Worm (Caenorhabditis elegans) whole organism, young adult: Measurements from ENCODE around the gene cah-2.
"Not testable (repeated sequence)": the region's sequence is repeated elsewhere in the genome, so short reads cannot be mapped to it uniquely, and the experiment has no call there.

ENCODE experiments used
- B0035.1 ChIP-seq: sonication (generic microtip); optimal IDR thresholded peaks from 2 replicates; lab custom pipeline; 2016; ENCODE audit warnings: missing genetic modification characterization, mild to moderate bottlenecking, missing compliant biosample characterization, missing genotype, missing genetic modification reagents
- F10E7.11 ChIP-seq: sonication (generic microtip); optimal IDR thresholded peaks from 2 replicates; lab custom pipeline; 2017; ENCODE audit warnings: mild to moderate bottlenecking, missing genetic modification characterization, moderate library complexity, missing compliant biosample characterization
- F37B4.10 ChIP-seq: fragments of 200-800 bp; sonication (Bioruptor generic); IDR thresholded peaks from 2 replicates; pipeline ENCODE4 v1.3.6; 2022; ENCODE audit warnings: missing genetic modification characterization, missing compliant biosample characterization
- F55B11.4 ChIP-seq: sonication (generic microtip); optimal IDR thresholded peaks from 2 replicates; lab custom pipeline; 2016; ENCODE audit warnings: missing compliant biosample characterization, missing genetic modification characterization, borderline replicate concordance; ENCODE audit not compliant: insufficient read depth
- K11D2.4 ChIP-seq: fragments of 200-800 bp; sonication (Bioruptor generic); IDR thresholded peaks from 2 replicates; pipeline ENCODE4 v1.3.6; 2022; ENCODE audit warnings: missing genetic modification reagents, missing genetic modification characterization, missing compliant biosample characterization
- Y53G8AR.9 ChIP-seq: fragments of 200-800 bp; sonication (Bioruptor generic); conservative IDR thresholded peaks from 2 replicates; pipeline ENCODE4 v1.3.6; 2022; ENCODE audit warnings: missing genetic modification reagents, missing genetic modification characterization, missing compliant biosample characterization
- Y56A3A.18 ChIP-seq: fragments of 200-800 bp; sonication (Bioruptor generic); IDR thresholded peaks from 2 replicates; pipeline ENCODE4 v1.3.6; 2022; ENCODE audit warnings: missing genetic modification reagents, missing genetic modification characterization, missing compliant biosample characterization
- Y79H2A.3 ChIP-seq: fragments of 200-800 bp; sonication (Bioruptor generic); conservative IDR thresholded peaks from 2 replicates; pipeline ENCODE4 v1.3.6; 2022; ENCODE audit warnings: missing genetic modification reagents, missing genetic modification characterization, missing compliant biosample characterization
- Y95B8A.8 ChIP-seq: fragments of 200-800 bp; sonication (Bioruptor generic); IDR thresholded peaks from 2 replicates; pipeline ENCODE4 v1.3.6; 2022; ENCODE audit warnings: missing genetic modification reagents, missing genetic modification characterization, missing compliant biosample characterization
- ZK185.1 ChIP-seq: sonication (generic microtip); optimal IDR thresholded peaks from 2 replicates; lab custom pipeline; 2016; ENCODE audit warnings: mild to moderate bottlenecking, missing genetic modification characterization, missing compliant biosample characterization; ENCODE audit not compliant: poor library complexity, severe bottlenecking
- ama-1 ChIP-seq, 3 experiments: fragments of 150-350 bp in 1 of 3; sonication (generic microtip) in 2 of 3; optimal IDR thresholded peaks; 2 replicates each; lab custom pipeline; 2014 to 2018; ENCODE audit warnings: missing biosample characterization in 2 of 3, missing genetic modification characterization in 2 of 3, missing genetic modification reagents in 2 of 3
- aptf-2 ChIP-seq: fragments of 200-800 bp; sonication (Bioruptor generic); conservative IDR thresholded peaks from 2 replicates; pipeline ENCODE4 v1.3.6; 2022; ENCODE audit warnings: missing genetic modification reagents, missing genetic modification characterization, missing compliant biosample characterization
- atf-7 ChIP-seq: sonication (generic microtip); optimal IDR thresholded peaks from 2 replicates; lab custom pipeline; 2017; ENCODE audit warnings: mild to moderate bottlenecking, missing genetic modification characterization, missing compliant biosample characterization
- athp-1 ChIP-seq: sonication (generic microtip); optimal IDR thresholded peaks from 2 replicates; lab custom pipeline; 2017; ENCODE audit warnings: mild to moderate bottlenecking, missing genetic modification characterization, missing compliant biosample characterization
- attf-3 ChIP-seq: fragments of 200-800 bp; sonication (Bioruptor generic); conservative IDR thresholded peaks from 2 replicates; pipeline ENCODE4 v1.3.6; 2022; ENCODE audit warnings: missing genetic modification reagents, missing genetic modification characterization, missing compliant biosample characterization
- bed-1 ChIP-seq: fragments of 200-800 bp; sonication (Bioruptor generic); IDR thresholded peaks from 2 replicates; pipeline ENCODE4 v1.3.6; 2022; ENCODE audit warnings: missing genetic modification reagents, missing genetic modification characterization, missing compliant biosample characterization
- cebp-1 ChIP-seq, 2 experiments: fragments of 200-800 bp in 1 of 2; sonication (Bioruptor generic) in 1 of 2; sonication (generic microtip) in 1 of 2; IDR thresholded peaks in 1 of 2; optimal IDR thresholded peaks in 1 of 2; 2 replicates each; pipeline versions ENCODE4 v1.3.6 to Lab custom; 2017 to 2022; ENCODE audit warnings: missing compliant biosample characterization in 2 of 2, missing genetic modification characterization in 2 of 2, mild to moderate bottlenecking in 1 of 2, missing genetic modification reagents in 1 of 2, moderate library complexity in 1 of 2
- ceh-27 ChIP-seq: fragments of 200-800 bp; sonication (Bioruptor generic); optimal IDR thresholded peaks from 2 replicates; lab custom pipeline; 2018; ENCODE audit warnings: mild to moderate bottlenecking, missing genetic modification characterization, moderate library complexity, missing compliant biosample characterization
- chd-7 ChIP-seq: sonication (generic microtip); optimal IDR thresholded peaks from 2 replicates; lab custom pipeline; 2016; ENCODE audit warnings: mild to moderate bottlenecking, missing genetic modification characterization, moderate library complexity, missing compliant biosample characterization
- dox-1 ChIP-seq: fragments of 200-800 bp; sonication (Bioruptor generic); IDR thresholded peaks from 2 replicates; pipeline ENCODE4 v1.3.6; 2022; ENCODE audit warnings: missing genetic modification reagents, missing genetic modification characterization, missing compliant biosample characterization
- ets-4 ChIP-seq: fragments of 200-800 bp; sonication (Bioruptor generic); optimal IDR thresholded peaks from 2 replicates; lab custom pipeline; 2018; ENCODE audit warnings: mild to moderate bottlenecking, missing genetic modification characterization, missing compliant biosample characterization
- him-1 ChIP-seq: sonication (generic microtip); optimal IDR thresholded peaks from 2 replicates; lab custom pipeline; 2016; ENCODE audit warnings: missing genotype, missing genetic modification reagents, missing genetic modification characterization, missing compliant biosample characterization
- lin-26 ChIP-seq: fragments of 200-800 bp; sonication (Bioruptor generic); IDR thresholded peaks from 2 replicates; pipeline ENCODE4 v1.3.6; 2022; ENCODE audit warnings: missing genetic modification reagents, missing genetic modification characterization, missing compliant biosample characterization
- lir-1 ChIP-seq: fragments of 200-800 bp; sonication (Bioruptor generic); conservative IDR thresholded peaks from 2 replicates; pipeline ENCODE4 v1.3.6; 2022; ENCODE audit warnings: missing genetic modification reagents, missing genetic modification characterization, missing compliant biosample characterization
- lsl-1 ChIP-seq: fragments of 200-800 bp; sonication (Bioruptor generic); optimal IDR thresholded peaks from 2 replicates; lab custom pipeline; 2018; ENCODE audit warnings: mild to moderate bottlenecking, missing genetic modification characterization, moderate library complexity, missing compliant biosample characterization
- madf-6 ChIP-seq: fragments of 200-800 bp; sonication (Bioruptor generic); IDR thresholded peaks from 2 replicates; pipeline ENCODE4 v1.3.6; 2022; ENCODE audit warnings: missing genetic modification reagents, missing genetic modification characterization, missing compliant biosample characterization
- mes-4 ChIP-seq: sonication (generic microtip); optimal IDR thresholded peaks from 2 replicates; lab custom pipeline; 2016; ENCODE audit warnings: missing genotype, missing genetic modification characterization, missing compliant biosample characterization
- mxl-1 ChIP-seq: sonication (generic microtip); optimal IDR thresholded peaks from 2 replicates; lab custom pipeline; 2016; ENCODE audit warnings: missing genetic modification characterization, missing compliant biosample characterization
- nfya-1 ChIP-seq: sonication (generic microtip); optimal IDR thresholded peaks from 2 replicates; lab custom pipeline; 2017; ENCODE audit warnings: antibody characterized with exemption, missing compliant biosample characterization, missing genetic modification characterization, borderline replicate concordance; ENCODE audit not compliant: insufficient read depth
- nhr-179 ChIP-seq: sonication (generic microtip); optimal IDR thresholded peaks from 2 replicates; lab custom pipeline; 2016; ENCODE audit warnings: mild to moderate bottlenecking, missing genetic modification characterization, missing compliant biosample characterization
- nhr-80 ChIP-seq: sonication (generic microtip); optimal IDR thresholded peaks from 2 replicates; lab custom pipeline; 2016; ENCODE audit warnings: missing genetic modification characterization, missing compliant biosample characterization
- repo-1 ChIP-seq: sonication (generic microtip); optimal IDR thresholded peaks from 2 replicates; lab custom pipeline; 2017; ENCODE audit warnings: mild to moderate bottlenecking, missing genetic modification characterization, missing compliant biosample characterization
- somi-1 ChIP-seq: fragments of 200-800 bp; sonication (Bioruptor generic); optimal IDR thresholded peaks from 2 replicates; lab custom pipeline; 2018; ENCODE audit warnings: mild to moderate bottlenecking, missing genetic modification characterization, missing compliant biosample characterization
- tlf-1 ChIP-seq: fragments of 200-800 bp; sonication (Bioruptor generic); optimal IDR thresholded peaks from 2 replicates; lab custom pipeline; 2018; ENCODE audit warnings: mild to moderate bottlenecking, missing genetic modification characterization, missing compliant biosample characterization
- zim-3 ChIP-seq: sonication (generic microtip); optimal IDR thresholded peaks from 2 replicates; lab custom pipeline; 2017; ENCODE audit warnings: mild to moderate bottlenecking, missing genetic modification characterization, moderate library complexity, missing compliant biosample characterization
- ztf-22 ChIP-seq: fragments of 200-800 bp; sonication (Bioruptor generic); optimal IDR thresholded peaks from 2 replicates; lab custom pipeline; 2018; ENCODE audit warnings: mild to moderate bottlenecking, missing genetic modification characterization, moderate library complexity, missing compliant biosample characterization
- ztf-25 ChIP-seq: fragments of 200-800 bp; sonication (Bioruptor generic); IDR thresholded peaks from 2 replicates; pipeline ENCODE4 v1.3.6; 2022; ENCODE audit warnings: missing genetic modification reagents, missing genetic modification characterization, missing compliant biosample characterization
- ztf-3 ChIP-seq: fragments of 200-800 bp; sonication (Bioruptor generic); optimal IDR thresholded peaks from 2 replicates; lab custom pipeline; 2018; ENCODE audit warnings: mild to moderate bottlenecking, missing genetic modification characterization, missing compliant biosample characterization

cah-2 gene

ce11 chrII:7446683-7447082 is 36.2 kb downstream of the cah-2 start:
- 0 out of 2 replicates have a peak, but pooled peaks have one; percentile 43 for TF ChIP-seq Y79H2A.3 (GFP tag; lab: Robert Waterston, UW)
- 0 out of 2 replicates have a peak, but pooled peaks have one; percentile 10 for TF ChIP-seq K11D2.4 (GFP tag; lab: Robert Waterston, UW)
- TF ChIP-seq ztf-25 (GFP tag; lab: Robert Waterston, UW): 0 out of 2 replicates have a peak, but pooled peaks have one; percentile 3
- TF ChIP-seq dox-1 (GFP tag; lab: Robert Waterston, UW): peak; percentile 51
- TF ChIP-seq aptf-2 (GFP tag; lab: Robert Waterston, UW): 0 out of 2 replicates have a peak, but pooled peaks have one; percentile 33

DNA sequence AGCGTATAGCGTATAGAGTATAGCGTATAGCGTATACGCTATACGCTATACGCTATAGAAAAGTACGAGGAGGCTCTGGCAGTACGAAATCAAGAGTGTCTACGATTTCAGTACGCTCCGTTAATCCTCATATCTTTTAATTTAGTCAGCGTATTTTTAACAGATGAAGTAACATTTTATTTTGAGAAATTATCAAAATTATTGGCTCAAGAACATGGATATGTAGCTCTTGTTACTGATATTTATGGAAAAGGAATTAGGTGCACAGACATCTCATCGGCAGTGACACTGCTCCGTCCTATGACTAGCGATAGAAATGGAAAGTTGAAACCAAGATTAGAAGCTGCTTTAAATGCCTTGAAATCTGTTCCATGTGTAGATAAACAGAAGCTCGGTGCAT is 48.0 kb downstream of the cah-2 start, which contains the start of gene K02A2.1:
Gene K02A2.1 (plus strand): TSS at position 301 of the 400 bp plus-strand sequence.
- not testable (repeated sequence) for TF ChIP-seq athp-1 (tag; lab: Kevin White, UChicago); F37B4.10; Y95B8A.8 (GFP tag; lab: Robert Waterston, UW)
- TF ChIP-seq, all 124 proteins: peak for 0; not testable (repeated sequence) for 124

DNA sequence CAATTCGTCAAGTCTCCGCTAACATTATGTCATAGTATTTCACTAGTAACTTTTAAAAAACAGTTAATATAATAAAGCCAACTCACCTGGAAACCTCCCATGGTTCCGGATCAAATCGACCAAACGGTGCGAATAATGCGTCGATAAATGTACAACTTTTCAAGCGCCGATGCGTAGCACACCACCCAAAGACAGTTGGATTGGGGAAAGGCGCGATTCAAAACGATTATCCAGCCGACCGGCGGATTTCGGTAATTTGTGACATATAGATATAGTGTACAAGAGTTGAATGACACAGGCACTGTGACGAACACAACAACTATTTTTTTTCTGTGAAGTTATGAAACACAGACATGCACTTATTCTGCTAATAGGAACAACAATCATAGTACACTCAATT is 48.7 kb downstream of the cah-2 start, which contains the start of gene kcc-3:
Gene kcc-3 (minus strand): TSS at position 101 of the 400 bp plus-strand sequence.
- TF ChIP-seq Y53G8AR.9 (GFP tag; lab: Robert Waterston, UW): no peak
- no peak for TF ChIP-seq madf-6
- no peak for TF ChIP-seq tlf-1 (GFP tag; lab: Kevin White, UChicago)
- TF ChIP-seq lir-1 (GFP tag; lab: Robert Waterston, UW): no peak
- TF ChIP-seq lsl-1 (GFP tag; lab: Kevin White, UChicago): no peak
- TF ChIP-seq him-1 (tag; lab: Kevin White, UChicago): no peak
- no peak for TF ChIP-seq nfya-1 (tag; lab: Kevin White, UChicago)
- no peak for TF ChIP-seq F55B11.4 (tag; lab: Kevin White, UChicago)
- no peak for TF ChIP-seq lin-26 (GFP tag; lab: Robert Waterston, UW)
- TF ChIP-seq ama-1 (optimal IDR thresholded peaks at IDR 0.05; lab: Kevin White, UChicago): no peak
- TF ChIP-seq ama-1 (GFP tag; optimal IDR thresholded peaks at IDR 0.05; lab: Kevin White, UChicago): no peak
- no peak for TF ChIP-seq chd-7
- TF ChIP-seq atf-7: no peak
- no peak for TF ChIP-seq cebp-1 (GFP tag; IDR thresholded peaks at IDR 0.05; lab: Robert Waterston, UW)
- TF ChIP-seq cebp-1 (tag; optimal IDR thresholded peaks at IDR 0.05; lab: Kevin White, UChicago): no peak
- TF ChIP-seq K11D2.4 (GFP tag; lab: Robert Waterston, UW): no peak
- no peak for TF ChIP-seq ztf-22

DNA sequence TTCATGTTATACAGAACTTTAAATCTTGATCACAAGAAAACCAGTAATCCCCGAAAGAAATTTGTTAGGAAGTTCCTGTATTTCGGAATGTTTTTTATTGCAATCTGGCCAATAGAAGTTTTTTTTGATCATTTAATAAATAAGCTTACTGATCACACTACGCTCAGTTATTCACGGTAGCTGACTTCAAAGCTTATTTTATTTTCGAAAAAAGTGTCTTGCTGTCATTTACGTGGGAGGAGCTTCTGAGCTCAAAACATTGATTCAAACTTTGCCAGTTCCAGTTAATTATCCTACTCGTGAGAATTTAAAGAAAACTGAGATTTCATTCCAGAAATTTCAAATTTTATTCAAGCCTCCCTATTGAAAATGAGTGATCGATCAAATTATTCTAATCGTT is 50.6 kb downstream of the cah-2 start, which contains the start of gene srd-54:
Gene srd-54 (plus strand): TSS at position 301 of the 400 bp plus-strand sequence.
- TF ChIP-seq B0035.1 (tag; lab: Kevin White, UChicago) (no peak), ets-4 (GFP tag; lab: Kevin White, UChicago) (no peak), lsl-1 (GFP tag; lab: Kevin White, UChicago) (no peak), attf-3 (no peak), F10E7.11 (tag; lab: Kevin White, UChicago) (no peak), zim-3 (tag; lab: Kevin White, UChicago) (no peak), somi-1 (GFP tag; lab: Kevin White, UChicago) (no peak), bed-1 (no peak), ceh-27 (GFP tag; lab: Kevin White, UChicago) (no peak), mxl-1 (no peak), nhr-80 (tag; lab: Kevin White, UChicago) (no peak), Y56A3A.18 (GFP tag; lab: Robert Waterston, UW) (no peak), repo-1 (tag; lab: Kevin White, UChicago) (no peak), nhr-179 (tag; lab: Kevin White, UChicago) (no peak), ztf-3 (no peak), mes-4 (tag; lab: Kevin White, UChicago) (no peak), ZK185.1 (no peak)
